Fruit fly (Drosophila melanogaster): ENCODE results near the gene Ubx.
A peak's percentile ranks its signal among the peaks of the same experiment; 100 is the strongest.

Gene Ubx

DNA sequence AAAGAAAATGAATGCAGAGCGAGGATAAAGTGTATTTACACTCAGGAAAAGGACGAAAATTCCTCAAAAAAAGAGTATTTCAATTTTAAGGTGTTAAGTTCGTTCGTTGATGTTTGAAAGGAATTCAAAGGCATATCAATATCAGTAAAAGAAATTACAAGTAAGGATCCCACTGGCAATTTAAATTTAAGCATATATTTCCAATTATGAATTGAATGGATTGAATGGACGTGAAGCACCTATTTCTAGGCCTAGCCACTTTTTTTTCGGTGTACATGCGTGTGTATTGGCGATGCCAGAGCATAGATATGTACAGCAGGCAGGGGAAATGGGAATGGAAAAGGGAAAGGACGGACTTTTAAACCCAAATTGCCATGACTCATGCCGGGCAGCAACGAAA lies 103.7 kb downstream of the Ubx start (continued):
- TF ChIP-seq br (optimal IDR thresholded peaks at IDR 0.05) (no peak), Deaf1 (tag; optimal IDR thresholded peaks at IDR 0.05) (no peak), CG18599 (GFP tag; optimal IDR thresholded peaks at IDR 0.05) (no peak), CkIIα-i1 (GFP tag; IDR thresholded peaks at IDR 0.05) (no peak), fd102C (GFP tag; optimal IDR thresholded peaks at IDR 0.05) (peak; percentile 59), ara (GFP tag; IDR thresholded peaks at IDR 0.05) (no peak), CG1647 (GFP tag; optimal IDR thresholded peaks at IDR 0.05) (no peak), sqz (GFP tag; optimal IDR thresholded peaks at IDR 0.05) (no peak), scrt (GFP tag; optimal IDR thresholded peaks at IDR 0.05) (no peak), Neu2 (GFP tag; optimal IDR thresholded peaks at IDR 0.05; ENCODE audit: borderline replicate concordance) (no peak), CG2712 (tag; optimal IDR thresholded peaks at IDR 0.05) (peak; percentile 62), CG14710 (tag; optimal IDR thresholded peaks at IDR 0.05) (peak; percentile 49), Oaz (GFP tag; IDR thresholded peaks at IDR 0.05) (no peak), nom (GFP tag; optimal IDR thresholded peaks at IDR 0.05) (no peak), CG8924 (tag; optimal IDR thresholded peaks at IDR 0.05) (peak; percentile 23), insv (GFP tag; optimal IDR thresholded peaks at IDR 0.05) (no peak), CG13296 (GFP tag; optimal IDR thresholded peaks at IDR 0.05) (no peak), repo (GFP tag; optimal IDR thresholded peaks at IDR 0.05) (no peak), onecut (GFP tag; IDR thresholded peaks at IDR 0.05) (0 out of 2 replicates have a peak, but pooled peaks have one; percentile 9), Hmx (GFP tag; optimal IDR thresholded peaks at IDR 0.05) (no peak), ranshi (GFP tag; IDR thresholded peaks at IDR 0.05) (no peak), amos (GFP tag; IDR thresholded peaks at IDR 0.05; ENCODE audit: partially characterized antibody) (no peak), Hr3 (GFP tag; optimal IDR thresholded peaks at IDR 0.05) (no peak), Taf1 (GFP tag; IDR thresholded peaks at IDR 0.05) (no peak), CG2875 (GFP tag; optimal IDR thresholded peaks at IDR 0.05) (no peak), lmd (GFP tag; IDR thresholded peaks at IDR 0.05) (peak; percentile 24), CG5245 (GFP tag; optimal IDR thresholded peaks at IDR 0.05) (no peak), CG2889 (GFP tag; IDR thresholded peaks at IDR 0.05) (no peak), tin (GFP tag; optimal IDR thresholded peaks at IDR 0.05) (peak; percentile 2), CG10267 (tag; optimal IDR thresholded peaks at IDR 0.05) (peak; percentile 53), CG12769 (tag; optimal IDR thresholded peaks at IDR 0.05) (no peak), CG8089 (GFP tag; optimal IDR thresholded peaks at IDR 0.05) (no peak), C15 (GFP tag; IDR thresholded peaks at IDR 0.05) (no peak), CG4707 (GFP tag; optimal IDR thresholded peaks at IDR 0.05) (no peak), crp (GFP tag; optimal IDR thresholded peaks at IDR 0.05) (no peak), ems (GFP tag; optimal IDR thresholded peaks at IDR 0.05) (no peak), Ptx1 (GFP tag; IDR thresholded peaks at IDR 0.05) (no peak), CG3065 (GFP tag; optimal IDR thresholded peaks at IDR 0.05) (no peak), chm (GFP tag; IDR thresholded peaks at IDR 0.05) (no peak), Xbp1 (GFP tag; optimal IDR thresholded peaks at IDR 0.05) (no peak), CG8944 (GFP tag; optimal IDR thresholded peaks at IDR 0.05) (no peak), CG11093 (GFP tag; IDR thresholded peaks at IDR 0.05) (no peak), CG10431 (GFP tag; optimal IDR thresholded peaks at IDR 0.05) (no peak), stc (GFP tag; IDR thresholded peaks at IDR 0.05) (no peak), CG12391 (tag; optimal IDR thresholded peaks at IDR 0.05) (peak; percentile 39), Gsc (GFP tag; IDR thresholded peaks at IDR 0.05) (no peak), Dad (GFP tag; optimal IDR thresholded peaks at IDR 0.05) (no peak), E2f1 (GFP tag; IDR thresholded peaks at IDR 0.05) (no peak), HHEX (GFP tag; optimal IDR thresholded peaks at IDR 0.05) (no peak), CG12071 (GFP tag; optimal IDR thresholded peaks at IDR 0.05) (no peak), CG9215 (GFP tag; IDR thresholded peaks at IDR 0.05) (no peak), crc (GFP tag; optimal IDR thresholded peaks at IDR 0.05) (no peak), sug (tag; optimal IDR thresholded peaks at IDR 0.05) (no peak)

Measured in whole organism, embryonic.